Worm (Caenorhabditis elegans) whole organism, early embryonic: Measurements from ENCODE around the gene F13C5.5.

Experiments used
- B0310.2 ChIP-seq: sonication (generic microtip); optimal IDR thresholded peaks from 2 replicates; lab custom pipeline; 2016; ENCODE audit warnings: mild to moderate bottlenecking, missing genetic modification characterization, missing compliant biosample characterization
- F13C5.2 ChIP-seq: sonication (generic microtip); optimal IDR thresholded peaks from 2 replicates; lab custom pipeline; 2017; ENCODE audit warnings: mild to moderate bottlenecking, missing genetic modification characterization, inconsistent platforms, missing compliant biosample characterization
- aly-1 ChIP-seq: sonication (generic microtip); optimal IDR thresholded peaks from 2 replicates; lab custom pipeline; 2016; ENCODE audit warnings: missing genetic modification characterization, missing compliant biosample characterization
- ama-1 ChIP-seq: fragments of 150-350 bp; optimal IDR thresholded peaks from 2 replicates; lab custom pipeline; 2014
- ceh-13 ChIP-seq: fragments of 200-800 bp; sonication (Bioruptor generic); optimal IDR thresholded peaks from 2 replicates; lab custom pipeline; 2018; ENCODE audit warnings: mild to moderate bottlenecking, missing genetic modification characterization, missing compliant biosample characterization
- ceh-36 ChIP-seq: sonication (generic microtip); optimal IDR thresholded peaks from 2 replicates; lab custom pipeline; 2016; ENCODE audit warnings: missing genetic modification characterization, inconsistent platforms, missing compliant biosample characterization
- ets-7 ChIP-seq: sonication (generic microtip); optimal IDR thresholded peaks from 2 replicates; lab custom pipeline; 2016; ENCODE audit warnings: missing genotype, missing genetic modification characterization, missing compliant biosample characterization
- flt-1 ChIP-seq: fragments of 200-800 bp; sonication (Bioruptor generic); IDR thresholded peaks from 2 replicates; pipeline ENCODE4 v1.3.6; 2022; ENCODE audit warnings: missing genetic modification characterization, missing compliant biosample characterization
- hmbx-1 ChIP-seq: sonication (generic microtip); optimal IDR thresholded peaks from 2 replicates; lab custom pipeline; 2016; ENCODE audit warnings: mild to moderate bottlenecking, missing genetic modification characterization, missing compliant biosample characterization
- hmg-4 ChIP-seq: fragments of 200-800 bp; sonication (Bioruptor generic); optimal IDR thresholded peaks from 2 replicates; lab custom pipeline; 2018; ENCODE audit warnings: mild to moderate bottlenecking, missing genetic modification characterization, missing compliant biosample characterization
- hnd-1 ChIP-seq: sonication (generic microtip); optimal IDR thresholded peaks from 2 replicates; lab custom pipeline; 2016; ENCODE audit warnings: missing genetic modification characterization, missing compliant biosample characterization
- pes-1 ChIP-seq: fragments of 200-800 bp; sonication (Bioruptor generic); IDR thresholded peaks from 2 replicates; pipeline ENCODE4 v1.3.6; 2022; ENCODE audit warnings: missing genetic modification reagents, missing genetic modification characterization, missing compliant biosample characterization
- scrt-1 ChIP-seq: fragments of 200-800 bp; sonication (Bioruptor generic); IDR thresholded peaks from 2 replicates; pipeline ENCODE4 v1.3.6; 2022; ENCODE audit warnings: missing genetic modification characterization, missing compliant biosample characterization
- sea-1 ChIP-seq: fragments of 200-800 bp; sonication (Bioruptor generic); conservative IDR thresholded peaks from 2 replicates; pipeline ENCODE4 v1.3.6; 2022; ENCODE audit warnings: missing genetic modification characterization, missing compliant biosample characterization
- tbx-11 ChIP-seq: fragments of 200-800 bp; sonication (Bioruptor generic); IDR thresholded peaks from 2 replicates; pipeline ENCODE4 v1.3.6; 2022; ENCODE audit warnings: missing genetic modification characterization, missing compliant biosample characterization
- tbx-37 ChIP-seq: fragments of 200-800 bp; sonication (Bioruptor generic); conservative IDR thresholded peaks from 2 replicates; pipeline ENCODE4 v1.3.6; 2022; ENCODE audit warnings: missing genetic modification reagents, missing genetic modification characterization, missing compliant biosample characterization
- tra-4 ChIP-seq: sonication (generic microtip); optimal IDR thresholded peaks from 2 replicates; lab custom pipeline; 2017; ENCODE audit warnings: missing genetic modification characterization, missing compliant biosample characterization

Gene F13C5.5

DNA sequence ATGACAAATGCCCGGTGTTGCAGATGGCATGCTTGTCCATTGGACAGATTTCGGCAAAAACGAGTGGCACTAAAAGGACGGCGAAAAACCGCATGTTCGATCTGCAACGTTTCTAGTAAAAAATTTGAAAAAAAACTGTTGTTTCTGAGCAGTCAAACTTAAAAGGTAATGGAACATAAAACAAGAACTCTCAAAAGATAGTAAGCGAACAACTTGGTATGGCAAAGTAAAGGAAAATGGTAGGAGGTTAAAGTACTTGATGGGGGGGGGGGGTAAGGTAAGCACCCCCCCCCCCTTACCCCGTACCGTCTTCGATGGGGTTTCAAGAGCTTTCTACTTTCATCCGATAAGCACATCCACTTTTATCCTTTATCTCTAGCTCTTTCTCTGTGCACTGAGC lies at the start of gene F13C5.5:
Gene F13C5.5 (minus strand): TSS at position 101 of the 400 bp plus-strand sequence.
- TF ChIP-seq ama-1 (no peak), hmg-4 (GFP tag; lab: Kevin White, UChicago) (no peak)

DNA sequence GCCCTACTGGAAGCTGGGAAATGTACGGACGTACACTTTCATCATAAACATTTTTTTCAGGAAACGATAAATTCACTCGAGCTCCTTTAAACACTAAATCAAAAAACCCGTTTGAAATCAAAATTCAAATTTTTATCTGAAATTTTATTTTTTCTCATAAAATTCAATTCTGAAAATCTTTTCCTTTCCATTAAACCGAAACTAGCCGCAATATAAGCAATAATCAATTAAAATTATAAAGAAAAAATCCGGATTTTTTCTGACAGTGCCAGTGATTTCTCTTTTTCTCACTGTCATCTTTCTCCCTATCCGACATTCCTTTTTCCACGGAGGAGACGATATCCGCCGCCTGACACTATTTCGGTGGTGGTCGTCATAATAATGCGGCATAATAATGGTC lies 47.6 kb upstream of the F13C5.5 start, which contains the start of gene lpr-7:
Gene lpr-7 (plus strand): TSS at position 301 of the 400 bp plus-strand sequence.
- no peak for TF ChIP-seq ets-7
- no peak for TF ChIP-seq ceh-36 (tag; lab: Kevin White, UChicago)
- TF ChIP-seq ceh-13 (GFP tag; lab: Kevin White, UChicago) = no peak
- no peak for TF ChIP-seq tbx-11 (GFP tag; lab: Robert Waterston, UW)
- TF ChIP-seq scrt-1 = no peak
- TF ChIP-seq B0310.2 (tag; lab: Kevin White, UChicago) = no peak
- no peak for TF ChIP-seq tra-4 (tag; lab: Kevin White, UChicago)

DNA sequence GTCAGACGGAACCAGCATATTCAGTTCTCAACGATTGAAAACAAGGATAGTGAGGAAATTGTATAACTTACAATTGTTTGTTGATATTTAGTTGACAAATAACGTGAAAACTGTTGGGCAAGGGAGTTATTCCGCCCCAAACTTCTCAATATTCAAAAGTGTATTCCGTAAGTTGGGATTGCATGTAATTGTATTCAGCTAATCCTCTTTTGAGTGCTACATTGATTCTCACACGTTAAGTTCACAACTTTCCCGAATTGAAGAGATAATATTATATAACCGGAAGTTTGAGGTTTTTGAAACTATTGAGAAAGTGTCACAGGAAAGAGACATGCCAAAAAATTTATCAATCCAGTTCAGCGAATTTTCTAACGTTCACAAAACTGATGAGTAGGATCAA lies 46.5 kb upstream of the F13C5.5 start, which contains the start of gene ifc-2:
Gene ifc-2 (minus strand): TSS at position 101 of the 400 bp plus-strand sequence.
- TF ChIP-seq F13C5.2 (tag; lab: Kevin White, UChicago) = no peak
- TF ChIP-seq ama-1 = no peak
- no peak for TF ChIP-seq tra-4 (tag; lab: Kevin White, UChicago)
- TF ChIP-seq tbx-11 (GFP tag; lab: Robert Waterston, UW) = no peak
- TF ChIP-seq sea-1 (GFP tag; lab: Robert Waterston, UW) = no peak
- TF ChIP-seq hmg-4 (GFP tag; lab: Kevin White, UChicago) = no peak
- TF ChIP-seq pes-1 (GFP tag; lab: Robert Waterston, UW) = no peak
- TF ChIP-seq hmbx-1 (tag; lab: Kevin White, UChicago) = no peak
- TF ChIP-seq ets-7 = no peak
- no peak for TF ChIP-seq aly-1
- no peak for TF ChIP-seq B0310.2 (tag; lab: Kevin White, UChicago)
- no peak for TF ChIP-seq hnd-1 (tag; lab: Kevin White, UChicago)

DNA sequence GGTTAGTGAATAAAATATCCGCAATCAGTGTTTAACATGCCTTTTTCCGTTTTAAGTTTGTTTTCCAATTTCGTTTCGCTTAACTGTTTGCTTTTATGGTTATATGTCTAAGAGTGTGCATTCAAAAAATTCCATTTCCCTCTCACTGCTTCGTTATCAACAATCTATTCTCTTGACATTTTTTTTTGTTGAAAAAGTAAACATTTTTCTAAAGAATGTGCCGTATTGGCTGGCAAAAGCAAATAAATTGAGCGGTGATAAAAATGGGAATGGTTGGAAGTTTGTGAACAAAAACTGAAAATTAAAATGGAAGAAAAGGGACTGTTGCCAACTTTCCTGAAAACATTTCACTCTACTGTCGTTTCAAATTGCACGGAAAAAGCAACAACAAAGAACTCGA lies 43.3 kb upstream of the F13C5.5 start:
- TF ChIP-seq hmg-4 (GFP tag; lab: Kevin White, UChicago) = no peak
- no peak for TF ChIP-seq aly-1
- no peak for TF ChIP-seq sea-1 (GFP tag; lab: Robert Waterston, UW)
- TF ChIP-seq flt-1 (GFP tag; lab: Robert Waterston, UW) = no peak
- TF ChIP-seq B0310.2 (tag; lab: Kevin White, UChicago) = no peak
- TF ChIP-seq ets-7 = no peak
- no peak for TF ChIP-seq ceh-13 (GFP tag; lab: Kevin White, UChicago)
- no peak for TF ChIP-seq tbx-11 (GFP tag; lab: Robert Waterston, UW)
- no peak for TF ChIP-seq hmbx-1 (tag; lab: Kevin White, UChicago)
- no peak for TF ChIP-seq tra-4 (tag; lab: Kevin White, UChicago)
- TF ChIP-seq F13C5.2 (tag; lab: Kevin White, UChicago) = no peak
- no peak for TF ChIP-seq hnd-1 (tag; lab: Kevin White, UChicago)
- TF ChIP-seq tbx-37 = no peak
- no peak for TF ChIP-seq pes-1 (GFP tag; lab: Robert Waterston, UW)
- no peak for TF ChIP-seq ceh-36 (tag; lab: Kevin White, UChicago)

DNA sequence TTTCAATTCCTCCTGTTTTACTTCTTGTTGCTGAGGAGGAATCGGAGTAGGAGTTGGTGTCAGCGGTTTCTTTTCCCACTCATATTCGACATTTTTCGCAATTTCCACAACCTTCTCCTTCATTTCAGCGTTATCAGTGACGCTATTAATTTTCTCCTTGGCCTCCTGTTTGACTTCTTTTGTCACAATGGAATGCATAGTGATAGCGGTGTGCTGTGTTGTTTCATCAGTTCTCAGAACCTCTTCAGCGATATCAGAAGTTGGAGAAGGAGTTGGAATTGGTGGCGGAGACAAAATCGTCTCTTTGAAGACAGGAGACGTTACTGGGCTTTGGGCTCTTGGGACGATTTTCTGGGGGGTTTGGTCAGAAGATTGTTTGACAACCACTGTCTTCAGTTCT lies 38.2 kb upstream of the F13C5.5 start:
- no peak for TF ChIP-seq ceh-13 (GFP tag; lab: Kevin White, UChicago)
- TF ChIP-seq ets-7 = no peak
- TF ChIP-seq B0310.2 (tag; lab: Kevin White, UChicago) = no peak
- TF ChIP-seq hnd-1 (tag; lab: Kevin White, UChicago) = no peak
- no peak for TF ChIP-seq ama-1
- TF ChIP-seq F13C5.2 (tag; lab: Kevin White, UChicago) = no peak
- no peak for TF ChIP-seq hmg-4 (GFP tag; lab: Kevin White, UChicago)
- no peak for TF ChIP-seq hmbx-1 (tag; lab: Kevin White, UChicago)
- no peak for TF ChIP-seq aly-1
- TF ChIP-seq tra-4 (tag; lab: Kevin White, UChicago) = no peak
- no peak for TF ChIP-seq tbx-11 (GFP tag; lab: Robert Waterston, UW)

DNA sequence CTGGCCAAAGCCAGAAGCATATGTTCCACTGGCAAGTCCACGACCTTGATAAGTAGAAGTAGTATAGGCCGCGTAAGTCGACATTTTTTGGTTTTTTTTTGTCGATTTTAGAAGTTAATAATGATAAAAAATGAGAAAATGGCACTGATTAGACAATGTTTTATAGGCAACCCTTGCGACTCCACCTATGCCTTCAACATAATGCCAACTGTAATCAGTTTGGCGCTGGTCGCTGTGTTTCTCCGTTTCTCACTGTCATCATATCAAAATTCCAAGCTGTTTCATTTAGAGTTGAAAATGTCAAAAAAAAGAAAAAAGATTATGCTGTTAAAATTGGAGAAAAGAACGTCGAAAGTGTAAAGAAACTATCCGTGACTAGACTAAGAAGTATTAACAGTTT lies 37.3 kb upstream of the F13C5.5 start:
- TF ChIP-seq hmbx-1 (tag; lab: Kevin White, UChicago) = no peak
- TF ChIP-seq ceh-36 (tag; lab: Kevin White, UChicago) = no peak
- TF ChIP-seq pes-1 (GFP tag; lab: Robert Waterston, UW) = no peak
- no peak for TF ChIP-seq ama-1
- no peak for TF ChIP-seq ceh-13 (GFP tag; lab: Kevin White, UChicago)

DNA sequence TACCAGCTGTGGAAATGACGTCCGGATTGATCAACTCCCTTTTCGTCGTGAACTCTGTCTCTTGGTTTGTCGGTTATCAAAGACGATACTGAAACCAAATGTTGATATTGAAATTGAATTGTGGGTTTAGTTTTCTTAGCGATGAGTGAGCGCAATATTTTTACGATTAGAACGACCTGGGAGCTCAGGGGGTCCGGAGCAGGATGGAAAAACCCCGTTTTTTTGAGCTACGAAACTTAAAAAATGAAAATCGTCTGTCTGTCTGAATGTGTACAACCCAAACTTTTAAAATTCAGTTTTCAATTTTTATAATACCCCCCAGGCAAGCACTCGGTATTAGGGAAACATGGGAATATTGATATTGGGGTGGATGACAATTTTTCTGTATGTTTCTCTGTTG lies 34.5 kb upstream of the F13C5.5 start:
- TF ChIP-seq hmbx-1 (tag; lab: Kevin White, UChicago) (no peak), flt-1 (GFP tag; lab: Robert Waterston, UW) (no peak), tra-4 (tag; lab: Kevin White, UChicago) (no peak), pes-1 (GFP tag; lab: Robert Waterston, UW) (no peak), tbx-37 (no peak), F13C5.2 (tag; lab: Kevin White, UChicago) (no peak), ets-7 (no peak), scrt-1 (no peak), ama-1 (no peak), hnd-1 (tag; lab: Kevin White, UChicago) (no peak), hmg-4 (GFP tag; lab: Kevin White, UChicago) (no peak), ceh-13 (GFP tag; lab: Kevin White, UChicago) (no peak), B0310.2 (tag; lab: Kevin White, UChicago) (no peak), aly-1 (no peak), sea-1 (GFP tag; lab: Robert Waterston, UW) (no peak)

DNA sequence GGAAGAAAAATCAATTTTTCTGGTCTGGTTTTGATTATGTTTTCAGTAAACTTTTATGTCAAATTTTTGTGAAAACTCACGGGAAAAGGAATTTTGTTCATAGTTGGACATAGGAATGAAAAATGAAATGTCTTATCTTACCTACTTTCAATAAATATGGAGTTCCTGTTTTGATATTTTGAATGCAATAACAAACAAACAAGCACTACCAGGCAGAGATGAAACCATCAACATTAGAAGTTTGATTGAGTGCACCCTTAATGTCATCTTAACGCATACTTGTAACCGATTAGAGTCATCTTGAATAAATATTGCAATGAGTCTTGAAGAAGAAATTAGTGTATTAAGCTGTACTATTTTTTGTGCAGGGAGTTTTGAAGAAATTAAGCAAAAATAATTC lies 33.1 kb upstream of the F13C5.5 start, which contains the start of gene M6.11:
Gene M6.11 (minus strand): TSS at position 101 of the 400 bp plus-strand sequence.
- TF ChIP-seq pes-1 (GFP tag; lab: Robert Waterston, UW) (no peak), scrt-1 (no peak)
